Fruit fly (Drosophila melanogaster): Measurements from ENCODE around the gene sgl.

The sgl gene

DNA sequence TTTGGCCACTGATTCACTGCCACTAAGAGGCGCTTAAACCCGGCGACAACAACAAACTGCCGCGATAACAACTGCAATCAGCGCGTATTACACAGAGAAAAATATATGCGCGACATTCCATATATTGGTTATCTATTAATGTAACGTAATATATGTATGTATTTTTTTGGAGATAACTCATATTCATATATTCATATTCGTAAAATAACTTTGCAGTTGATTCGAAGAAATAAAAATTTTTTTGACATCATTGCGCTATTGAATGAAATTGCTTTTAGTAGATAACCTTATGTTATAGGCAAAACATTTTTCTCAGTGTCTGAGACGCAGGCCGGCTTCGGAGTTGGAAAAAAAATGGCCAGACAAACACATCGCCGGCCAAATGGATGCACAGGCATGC lies 32.3 kb upstream of the sgl start:
- TF ChIP-seq pan (optimal IDR thresholded peaks at IDR 0.05) (no peak), psq (optimal IDR thresholded peaks at IDR 0.05) (no peak), usp (GFP tag; optimal IDR thresholded peaks at IDR 0.05) (no peak), EcR (GFP tag; optimal IDR thresholded peaks at IDR 0.05) (no peak), Dll (optimal IDR thresholded peaks at IDR 0.05) (no peak), CG8478 (optimal IDR thresholded peaks at IDR 0.05) (no peak)

DNA sequence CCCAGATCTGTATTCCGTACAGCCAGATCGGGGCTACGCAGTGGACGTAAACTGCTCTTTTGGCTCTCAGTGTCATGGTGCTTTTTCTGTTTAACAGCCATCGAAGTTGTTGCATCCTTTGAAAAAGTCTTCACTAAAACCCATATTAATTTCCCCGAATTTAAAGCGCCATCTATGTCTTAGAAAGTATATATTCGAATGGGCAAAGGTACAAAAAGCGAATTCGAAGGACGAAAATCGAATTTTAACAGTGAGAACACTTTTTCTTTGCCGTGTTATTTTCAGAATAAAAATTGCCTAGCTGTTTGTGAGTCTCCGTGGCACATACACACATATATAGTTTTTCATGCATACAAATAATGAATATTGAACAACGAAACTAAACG lies 30.8 kb upstream of the sgl start:
- TF ChIP-seq usp (GFP tag; optimal IDR thresholded peaks at IDR 0.05) (no peak), Dll (optimal IDR thresholded peaks at IDR 0.05) (no peak), psq (optimal IDR thresholded peaks at IDR 0.05) (no peak), EcR (GFP tag; optimal IDR thresholded peaks at IDR 0.05) (no peak), pan (optimal IDR thresholded peaks at IDR 0.05) (no peak), CG8478 (optimal IDR thresholded peaks at IDR 0.05) (no peak)

- TF ChIP-seq usp (GFP tag; optimal IDR thresholded peaks at IDR 0.05) (no peak), psq (optimal IDR thresholded peaks at IDR 0.05) (no peak), CG8478 (optimal IDR thresholded peaks at IDR 0.05) (no peak), pan (optimal IDR thresholded peaks at IDR 0.05) (no peak), Dll (optimal IDR thresholded peaks at IDR 0.05) (no peak), EcR (GFP tag; optimal IDR thresholded peaks at IDR 0.05) (no peak)
These were observed 28.8 kb upstream of the sgl start for dm6 chr3L:6993350-6993749.

dm6 chr3L:6990288-6990687 lies 25.7 kb upstream of the sgl start, which contains the start of gene bin:
TSS of gene bin (plus strand) at chr3L:6990622.
- no peak for TF ChIP-seq pan (optimal IDR thresholded peaks at IDR 0.05)

DNA sequence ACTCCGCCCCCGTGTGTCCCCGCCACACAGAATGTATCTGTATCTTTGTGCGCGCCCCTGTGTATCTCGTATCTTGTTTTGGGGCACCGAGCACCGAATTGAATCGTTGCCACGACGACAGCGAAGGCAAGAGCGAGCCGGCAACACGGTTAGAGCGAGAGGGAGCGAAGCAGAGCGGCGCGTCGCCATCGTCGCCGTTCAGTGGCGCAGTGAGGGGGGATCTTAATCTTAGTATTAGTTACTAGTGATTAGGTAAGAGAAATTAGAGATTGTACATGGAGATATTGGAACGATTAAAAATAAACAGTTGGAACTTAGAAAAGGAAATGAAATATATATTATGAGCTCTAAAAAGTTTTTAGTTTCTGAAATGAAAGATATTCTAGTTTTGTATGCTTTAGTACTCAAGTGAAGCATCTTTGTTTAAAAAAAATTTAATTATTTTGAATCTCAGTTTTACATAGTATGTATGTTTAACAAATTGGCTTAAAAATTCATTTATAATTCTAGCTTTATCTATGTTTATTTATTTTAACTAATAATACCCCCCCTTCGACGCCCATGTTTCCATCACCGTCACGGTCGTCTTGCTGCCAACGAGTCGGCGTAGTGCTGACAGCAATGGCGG lies 24.5 kb upstream of the sgl start:
- TF ChIP-seq psq (optimal IDR thresholded peaks at IDR 0.05) (no peak), EcR (GFP tag; optimal IDR thresholded peaks at IDR 0.05) (no peak), pan (optimal IDR thresholded peaks at IDR 0.05) (no peak), CG8478 (optimal IDR thresholded peaks at IDR 0.05) (no peak), Dll (optimal IDR thresholded peaks at IDR 0.05) (no peak), usp (GFP tag; optimal IDR thresholded peaks at IDR 0.05) (no peak)

DNA sequence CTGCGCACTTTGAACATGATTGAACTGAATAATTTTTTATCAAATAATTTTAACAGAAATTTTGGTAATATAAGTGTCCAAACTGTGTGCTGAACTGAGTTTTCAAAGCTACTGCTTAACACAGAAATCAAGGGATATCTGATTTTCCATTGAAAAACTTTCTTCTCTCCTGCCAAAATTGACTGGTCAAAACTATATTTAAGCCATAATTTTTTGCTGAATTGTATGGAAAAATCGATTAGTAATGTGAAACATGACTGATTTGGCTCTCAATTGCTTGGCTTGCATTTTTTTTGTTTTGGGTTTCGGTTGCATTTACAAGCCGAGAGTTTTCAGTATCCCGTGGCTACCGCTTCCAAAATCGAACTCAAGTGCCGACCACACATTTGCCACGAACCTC lies 19.9 kb upstream of the sgl start, which contains the start of the genes CG32388 and CG43439:
TSS of gene CG32388 (minus strand) at position 101 of the 400 bp plus-strand sequence.
TSS of gene CG43439 (minus strand) at position 101 of the 400 bp plus-strand sequence.
- TF ChIP-seq CG8478 (optimal IDR thresholded peaks at IDR 0.05), result no peak
- TF ChIP-seq pan (optimal IDR thresholded peaks at IDR 0.05), result no peak
- no peak for TF ChIP-seq Dll (optimal IDR thresholded peaks at IDR 0.05)
- no peak for TF ChIP-seq usp (GFP tag; optimal IDR thresholded peaks at IDR 0.05)
- TF ChIP-seq EcR (GFP tag; optimal IDR thresholded peaks at IDR 0.05), result no peak
- no peak for TF ChIP-seq psq (optimal IDR thresholded peaks at IDR 0.05)

- TF ChIP-seq pan (optimal IDR thresholded peaks at IDR 0.05) (no peak), Dll (optimal IDR thresholded peaks at IDR 0.05) (no peak), CG8478 (optimal IDR thresholded peaks at IDR 0.05) (no peak), EcR (GFP tag; optimal IDR thresholded peaks at IDR 0.05) (no peak), psq (optimal IDR thresholded peaks at IDR 0.05) (no peak), usp (GFP tag; optimal IDR thresholded peaks at IDR 0.05) (no peak)
These were observed 17.3 kb upstream of the sgl start for dm6 chr3L:6981823-6982222.

DNA sequence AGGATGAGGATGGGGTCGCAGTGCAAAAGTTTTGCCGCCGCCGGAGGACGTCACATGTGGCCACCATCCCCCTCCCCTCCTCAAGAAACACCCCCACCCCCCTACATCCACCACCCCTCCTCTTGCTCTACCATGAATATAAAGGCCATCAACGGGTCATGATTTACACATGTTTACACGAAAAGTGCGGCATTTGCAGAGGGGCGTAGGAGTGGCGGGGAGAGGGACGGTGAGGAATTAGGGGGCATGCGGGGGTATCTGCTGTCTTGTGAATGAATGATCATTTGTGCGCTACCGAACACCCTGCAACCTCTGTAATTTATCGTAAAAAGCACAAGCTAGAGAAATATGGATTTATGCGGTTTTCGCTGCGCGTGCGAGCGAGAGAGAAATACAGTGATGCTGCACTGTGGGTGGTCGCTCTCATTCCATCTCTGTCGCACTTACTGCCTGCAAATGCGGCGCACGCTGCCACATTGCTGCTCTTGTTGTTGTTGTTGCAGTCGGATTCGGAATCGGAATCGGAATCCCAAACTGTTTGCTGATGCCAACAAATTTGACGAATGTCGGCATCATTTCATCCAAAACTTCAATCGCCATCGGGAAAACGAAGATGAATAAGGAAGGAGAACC lies 16.7 kb upstream of the sgl start:
- no peak for TF ChIP-seq Dll (optimal IDR thresholded peaks at IDR 0.05)
- no peak for TF ChIP-seq CG8478 (optimal IDR thresholded peaks at IDR 0.05)
- no peak for TF ChIP-seq pan (optimal IDR thresholded peaks at IDR 0.05)
- no peak for TF ChIP-seq EcR (GFP tag; optimal IDR thresholded peaks at IDR 0.05)
- no peak for TF ChIP-seq psq (optimal IDR thresholded peaks at IDR 0.05)
- TF ChIP-seq usp (GFP tag; optimal IDR thresholded peaks at IDR 0.05), result no peak

DNA sequence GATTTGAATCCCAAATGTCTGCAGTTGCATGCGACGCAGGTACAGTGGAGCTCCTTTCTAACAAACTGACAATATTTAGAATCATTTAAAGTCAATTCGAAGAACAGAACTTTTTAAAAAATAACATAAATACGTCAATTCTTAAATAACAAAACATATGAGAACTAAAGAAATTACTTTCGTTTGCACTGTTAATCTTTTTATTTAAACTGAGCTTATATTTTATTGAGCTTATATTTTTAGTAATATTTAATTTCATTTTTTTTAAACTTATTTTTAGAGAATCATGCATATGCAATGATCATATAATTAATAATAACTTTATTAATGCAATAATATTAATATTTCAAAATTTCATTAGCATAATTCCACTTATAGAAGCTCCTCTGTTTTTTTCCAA lies 16.0 kb upstream of the sgl start:
- TF ChIP-seq EcR (GFP tag; optimal IDR thresholded peaks at IDR 0.05), result no peak
- no peak for TF ChIP-seq usp (GFP tag; optimal IDR thresholded peaks at IDR 0.05)
- TF ChIP-seq Dll (optimal IDR thresholded peaks at IDR 0.05), result no peak
- TF ChIP-seq pan (optimal IDR thresholded peaks at IDR 0.05), result no peak

- TF ChIP-seq EcR (GFP tag; optimal IDR thresholded peaks at IDR 0.05) (no peak), usp (GFP tag; optimal IDR thresholded peaks at IDR 0.05) (no peak), psq (optimal IDR thresholded peaks at IDR 0.05) (no peak), Dll (optimal IDR thresholded peaks at IDR 0.05) (no peak)
These were observed 15.1 kb upstream of the sgl start, which contains the start of gene Galphai for dm6 chr3L:6979387-6980249. TSS of gene Galphai (minus strand) at chr3L:6980044.

dm6 chr3L:6978757-6979386 lies 14.3 kb upstream of the sgl start:
- no peak for TF ChIP-seq pan (optimal IDR thresholded peaks at IDR 0.05)
- TF ChIP-seq psq (optimal IDR thresholded peaks at IDR 0.05), result no peak
- TF ChIP-seq CG8478 (optimal IDR thresholded peaks at IDR 0.05), result no peak
- no peak for TF ChIP-seq EcR (GFP tag; optimal IDR thresholded peaks at IDR 0.05)
- TF ChIP-seq Dll (optimal IDR thresholded peaks at IDR 0.05), result no peak
- TF ChIP-seq usp (GFP tag; optimal IDR thresholded peaks at IDR 0.05), result no peak

Data from whole organism.